Fruit fly (Drosophila melanogaster): Measurements from ENCODE around the gene Cyp303a1.

dm6 chr2L:16275177-16275808 is 18.7 kb upstream of the Cyp303a1 start:
- no peak for TF ChIP-seq Snoo (tag; optimal IDR thresholded peaks at IDR 0.05)
- no peak for TF ChIP-seq CG8159 (tag; optimal IDR thresholded peaks at IDR 0.05)
- no peak for TF ChIP-seq CG4496 (GFP tag; IDR thresholded peaks at IDR 0.05)
- TF ChIP-seq D1 (tag; optimal IDR thresholded peaks at IDR 0.05), result no peak
- no peak for TF ChIP-seq CG32121 (GFP tag; IDR thresholded peaks at IDR 0.05)
- no peak for TF ChIP-seq fd96Ca (GFP tag; IDR thresholded peaks at IDR 0.05)
- TF ChIP-seq CG9948 (tag; optimal IDR thresholded peaks at IDR 0.05), result no peak
- TF ChIP-seq Ets98B (GFP tag; IDR thresholded peaks at IDR 0.05), result no peak
- no peak for TF ChIP-seq CG13204 (GFP tag; optimal IDR thresholded peaks at IDR 0.05)
- no peak for TF ChIP-seq CG8301 (tag; optimal IDR thresholded peaks at IDR 0.05)
- no peak for TF ChIP-seq CG17806 (tag; optimal IDR thresholded peaks at IDR 0.05)
- no peak for TF ChIP-seq CG12605 (GFP tag; IDR thresholded peaks at IDR 0.05)
- TF ChIP-seq Pif1B (GFP tag; optimal IDR thresholded peaks at IDR 0.05), result no peak
- TF ChIP-seq rn (GFP tag; IDR thresholded peaks at IDR 0.05), result no peak

Measured in whole organism, pupa.